Fruit fly (Drosophila melanogaster): ENCODE measurements around the gene Pgam5.

Pgam5 gene

DNA sequence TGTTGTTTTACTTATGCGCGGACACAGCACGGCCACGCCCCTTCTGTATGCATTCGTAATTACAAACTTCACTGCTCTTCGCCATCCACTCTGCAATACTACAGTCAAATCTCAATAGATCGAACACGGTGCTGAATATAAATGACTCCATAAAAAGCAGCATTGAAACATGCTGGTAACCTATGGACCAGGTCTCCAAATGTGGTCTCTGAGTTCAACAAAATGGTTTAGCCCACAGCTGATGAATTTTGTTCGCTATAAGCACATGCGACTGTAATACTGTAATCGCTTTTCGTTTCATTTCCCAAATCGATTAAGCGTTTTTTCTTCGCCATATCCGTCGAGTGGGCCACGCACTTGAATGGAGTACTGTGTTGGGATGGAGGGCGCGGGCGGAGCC is 24.0 kb upstream of the Pgam5 start (continued):
- no peak for TF ChIP-seq schlank (tag; optimal IDR thresholded peaks at IDR 0.05)
- TF ChIP-seq CG9215 (GFP tag; IDR thresholded peaks at IDR 0.05): no peak
- no peak for TF ChIP-seq CG12299 (tag; optimal IDR thresholded peaks at IDR 0.05)
- no peak for TF ChIP-seq Mrtf (GFP tag; IDR thresholded peaks at IDR 0.05)
- no peak for TF ChIP-seq ssp (GFP tag; IDR thresholded peaks at IDR 0.05)
- no peak for TF ChIP-seq BtbVII (GFP tag; optimal IDR thresholded peaks at IDR 0.05)
- peak; percentile 40 for TF ChIP-seq Med (GFP tag)
- TF ChIP-seq CG15269 (tag; optimal IDR thresholded peaks at IDR 0.05): no peak
- TF ChIP-seq CG8924 (tag; optimal IDR thresholded peaks at IDR 0.05): no peak
- TF ChIP-seq Atf3 (GFP tag; optimal IDR thresholded peaks at IDR 0.05): no peak
- no peak for TF ChIP-seq Fer1 (GFP tag; optimal IDR thresholded peaks at IDR 0.05)
- no peak for TF ChIP-seq CG14860 (GFP tag; IDR thresholded peaks at IDR 0.05; ENCODE audit: partially characterized antibody)
- TF ChIP-seq CG10959 (GFP tag; IDR thresholded peaks at IDR 0.05): no peak
- TF ChIP-seq row (GFP tag; IDR thresholded peaks at IDR 0.05): peak; percentile 24; the same call in 1 of the 3 replicates
- no peak for TF ChIP-seq MESR4 (GFP tag; optimal IDR thresholded peaks at IDR 0.05)
- TF ChIP-seq sim (GFP tag; IDR thresholded peaks at IDR 0.05): no peak
- TF ChIP-seq lilli (GFP tag; optimal IDR thresholded peaks at IDR 0.05): peak; percentile 8
- no peak for TF ChIP-seq CG6254 (GFP tag; optimal IDR thresholded peaks at IDR 0.05)
- peak; percentile 6 for TF ChIP-seq sens (GFP tag)
- no peak for TF ChIP-seq prd (optimal IDR thresholded peaks at IDR 0.05)
- TF ChIP-seq prd (GFP tag; IDR thresholded peaks at IDR 0.05): peak; percentile 37; the same call in 1 of the 3 replicates
- TF ChIP-seq CG18262 (tag; optimal IDR thresholded peaks at IDR 0.05): no peak
- TF ChIP-seq HHEX (GFP tag; optimal IDR thresholded peaks at IDR 0.05): no peak
- no peak for TF ChIP-seq odd (GFP tag; optimal IDR thresholded peaks at IDR 0.05)
- TF ChIP-seq CG33213 (GFP tag; optimal IDR thresholded peaks at IDR 0.05): no peak
- TF ChIP-seq CG3065 (GFP tag; optimal IDR thresholded peaks at IDR 0.05): no peak
- TF ChIP-seq CG18011 (GFP tag; optimal IDR thresholded peaks at IDR 0.05): no peak
- no peak for TF ChIP-seq crol (GFP tag; IDR thresholded peaks at IDR 0.05)
- no peak for TF ChIP-seq gfzf (GFP tag; optimal IDR thresholded peaks at IDR 0.05)
- no peak for TF ChIP-seq Myb (GFP tag; optimal IDR thresholded peaks at IDR 0.05)
- peak; percentile 24 for TF ChIP-seq CG1603 (tag; optimal IDR thresholded peaks at IDR 0.05)
- no peak for TF ChIP-seq CG10979 (tag; optimal IDR thresholded peaks at IDR 0.05)
- no peak for TF ChIP-seq YL-1 (GFP tag; optimal IDR thresholded peaks at IDR 0.05)

- TF ChIP-seq YL-1 (GFP tag; optimal IDR thresholded peaks at IDR 0.05): peak; percentile 11
- peak; percentile 18; the same call in 1 of the 3 replicates for TF ChIP-seq Aef1 (GFP tag; IDR thresholded peaks at IDR 0.05)
- peak; percentile 64 for TF ChIP-seq CG1832 (GFP tag; optimal IDR thresholded peaks at IDR 0.05)
- no peak for TF ChIP-seq nmo (GFP tag; optimal IDR thresholded peaks at IDR 0.05)
- peak; percentile 72 for TF ChIP-seq CG17385 (GFP tag; optimal IDR thresholded peaks at IDR 0.05)
- TF ChIP-seq sens (GFP tag): peak; percentile 47
- no peak for TF ChIP-seq bowl (GFP tag; IDR thresholded peaks at IDR 0.05)
- peak; percentile 13 for TF ChIP-seq Blimp-1 (GFP tag; optimal IDR thresholded peaks at IDR 0.05)
- TF ChIP-seq Gug (GFP tag; IDR thresholded peaks at IDR 0.05): no peak
- no peak for TF ChIP-seq zen (tag; optimal IDR thresholded peaks at IDR 0.05)
- TF ChIP-seq chinmo (GFP tag; IDR thresholded peaks at IDR 0.05; ENCODE audit: partially characterized antibody): 0 out of 4 replicates have a peak, but pooled peaks have one; percentile 18
- peak; percentile 38; the same call in 1 of the 2 replicates for TF ChIP-seq CG10321 (GFP tag; IDR thresholded peaks at IDR 0.05)
- no peak for TF ChIP-seq maf-S (GFP tag; optimal IDR thresholded peaks at IDR 0.05)
- no peak for TF ChIP-seq CG16779 (GFP tag; IDR thresholded peaks at IDR 0.05)
- no peak for TF ChIP-seq zf30C (GFP tag; optimal IDR thresholded peaks at IDR 0.05)
- peak; percentile 87 for TF ChIP-seq CG4360 (GFP tag; IDR thresholded peaks at IDR 0.05)
- TF ChIP-seq CG13287 (GFP tag; IDR thresholded peaks at IDR 0.05; ENCODE audit: partially characterized antibody): no peak
- no peak for TF ChIP-seq hkb (optimal IDR thresholded peaks at IDR 0.05)
- TF ChIP-seq hkb (GFP tag; IDR thresholded peaks at IDR 0.05): no peak
- no peak for TF ChIP-seq CG11398 (GFP tag; optimal IDR thresholded peaks at IDR 0.05)
Observed at dm6 chrX:1893532-1893931, 20.2 kb upstream of the Pgam5 start.

Data from whole organism, embryonic.